Worm (Caenorhabditis elegans): ENCODE data around the gene tdo-2.

DNA sequence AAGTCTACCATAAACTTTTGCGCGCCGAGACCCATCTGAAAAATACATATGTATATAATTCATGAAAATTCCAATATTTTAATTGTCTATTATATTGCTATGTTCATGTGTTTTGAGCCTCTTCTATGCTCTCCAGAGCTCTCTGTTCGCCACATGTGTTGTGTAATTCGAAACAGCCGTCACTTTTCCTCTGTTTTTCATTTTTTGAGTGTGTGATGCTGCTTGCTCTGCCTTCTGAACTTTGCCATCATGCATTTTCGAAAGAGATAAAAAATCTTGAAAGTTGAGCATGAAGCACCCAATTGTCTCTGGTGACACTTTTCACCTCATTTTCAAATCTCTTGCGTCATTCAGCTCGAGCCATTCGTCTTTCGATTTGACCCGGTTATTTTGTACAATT is 47.5 kb downstream of the tdo-2 start:
- TF ChIP-seq nhr-2 (tag; optimal IDR thresholded peaks at IDR 0.05) (no peak), cnd-1 (tag; optimal IDR thresholded peaks at IDR 0.05) (no peak), unc-120 (tag; optimal IDR thresholded peaks at IDR 0.05; ENCODE audit: poor library complexity, severe bottlenecking) (no peak), elt-3 (tag; optimal IDR thresholded peaks at IDR 0.05) (no peak), ceh-39 (tag; optimal IDR thresholded peaks at IDR 0.05) (no peak), sptf-1 (tag; optimal IDR thresholded peaks at IDR 0.05) (no peak), mab-5 (tag; optimal IDR thresholded peaks at IDR 0.05) (no peak), nhr-237 (tag; optimal IDR thresholded peaks at IDR 0.05) (no peak), lin-13 (tag; optimal IDR thresholded peaks at IDR 0.05) (no peak), unc-62 (GFP tag; optimal IDR thresholded peaks at IDR 0.05) (no peak), mls-2 (tag; optimal IDR thresholded peaks at IDR 0.05) (no peak), zip-8 (tag; optimal IDR thresholded peaks at IDR 0.05) (peak; percentile 24), ceh-43 (GFP tag; optimal IDR thresholded peaks at IDR 0.05) (no peak)

Data from whole organism, mixed stage, embryonic.